Fruit fly (Drosophila melanogaster) whole organism: ENCODE data around the gene Polr3D.

Source experiments
- CG8478 ChIP-seq: fragments of >200 bp; optimal IDR thresholded peaks from 2 replicates; lab custom pipeline; 2018; ENCODE audit warnings: inconsistent platforms
- Dll ChIP-seq: fragments of >200 bp; optimal IDR thresholded peaks from 2 replicates; lab custom pipeline; 2017
- EcR ChIP-seq, 2 experiments: fragments of >200 bp; optimal IDR thresholded peaks; 2 replicates each; lab custom pipeline; 2017; ENCODE audit warnings: missing biosample characterization in 2 of 2, missing genetic modification characterization in 2 of 2, missing genetic modification reagents in 2 of 2
- pan ChIP-seq: fragments of >200 bp; optimal IDR thresholded peaks from 2 replicates; lab custom pipeline; 2017
- psq ChIP-seq: fragments of >200 bp; optimal IDR thresholded peaks from 2 replicates; lab custom pipeline; 2017
- usp ChIP-seq: fragments of >200 bp; optimal IDR thresholded peaks from 2 replicates; lab custom pipeline; 2017; ENCODE audit warnings: missing biosample characterization, missing genetic modification characterization, mixed read lengths

The Polr3D gene

dm6 chr3L:18114038-18114926, 4.9 kb upstream of the Polr3D start:
- TF ChIP-seq EcR (GFP tag; optimal IDR thresholded peaks at IDR 0.05; lab: Kevin White, UChicago) (no peak), psq (lab: Kevin White, UChicago) (no peak), pan (lab: Kevin White, UChicago) (no peak), Dll (lab: Kevin White, UChicago) (no peak), CG8478 (no peak), usp (GFP tag; lab: Kevin White, UChicago) (no peak)

DNA sequence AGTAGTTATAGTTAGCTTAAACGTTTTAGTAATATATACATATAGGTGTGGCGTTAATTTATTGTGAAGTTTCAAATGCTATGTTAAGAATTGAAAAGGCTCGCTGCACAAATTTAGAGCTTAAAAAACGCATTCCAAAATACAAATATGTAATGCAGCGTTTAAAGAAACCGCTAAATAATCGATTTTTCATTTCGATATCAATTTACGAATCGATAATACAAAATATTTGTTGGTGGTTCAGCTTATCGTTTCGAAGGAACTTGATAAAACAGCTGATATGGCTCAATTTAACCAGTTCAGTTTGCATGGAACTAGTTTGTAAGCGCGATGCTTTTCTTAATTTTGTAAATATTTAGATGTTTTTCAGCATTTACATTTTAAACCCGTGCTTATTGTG, 3.3 kb upstream of the Polr3D start, which contains the start of the genes CG32195 and CG7341:
Gene CG32195, plus strand, starts transcription at position 291 of the 400 bp plus-strand sequence.
Gene CG7341, plus strand, starts transcription at position 291 of the 400 bp plus-strand sequence.
- no peak for TF ChIP-seq usp (GFP tag; lab: Kevin White, UChicago)
- TF ChIP-seq pan (lab: Kevin White, UChicago), result no peak
- no peak for TF ChIP-seq CG8478
- TF ChIP-seq psq (lab: Kevin White, UChicago), result no peak
- no peak for TF ChIP-seq EcR (GFP tag; optimal IDR thresholded peaks at IDR 0.05; lab: Kevin White, UChicago)
- TF ChIP-seq Dll (lab: Kevin White, UChicago), result no peak

dm6 chr3L:18106021-18106944, 3.1 kb downstream of the Polr3D start, which contains the start of the genes CG13698 and mRpS26:
CG13698 (minus strand) TSS chr3L:18106149.
mRpS26 (plus strand) TSS chr3L:18106579.
- TF ChIP-seq psq (lab: Kevin White, UChicago), result no peak

dm6 chr3L:18105343-18106020, 3.9 kb downstream of the Polr3D start:
- TF ChIP-seq usp (GFP tag; lab: Kevin White, UChicago), result no peak
- no peak for TF ChIP-seq EcR (GFP tag; optimal IDR thresholded peaks at IDR 0.05; lab: Kevin White, UChicago)
- no peak for TF ChIP-seq CG8478
- no peak for TF ChIP-seq psq (lab: Kevin White, UChicago)
- no peak for TF ChIP-seq Dll (lab: Kevin White, UChicago)
- TF ChIP-seq pan (lab: Kevin White, UChicago), result no peak

DNA sequence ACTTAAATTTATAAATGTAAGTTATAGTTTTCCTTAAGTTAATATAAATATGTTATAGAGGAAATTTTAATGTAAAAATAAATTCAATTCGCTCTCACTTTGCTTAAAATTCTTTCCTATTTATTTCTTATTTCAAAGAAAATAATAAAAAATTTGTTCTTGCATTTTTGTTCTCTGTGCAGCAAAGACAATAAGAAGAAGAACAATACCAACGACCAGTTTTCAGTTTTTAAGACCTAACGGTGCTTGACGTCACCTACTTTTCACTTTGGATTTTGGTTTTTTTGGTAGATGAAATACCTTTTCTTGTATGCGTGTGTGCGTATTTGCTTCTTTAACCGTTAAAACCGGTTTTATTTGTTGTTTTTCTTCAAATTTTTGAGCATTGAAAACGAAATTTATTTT, 7.2 kb downstream of the Polr3D start:
- TF ChIP-seq Dll (lab: Kevin White, UChicago) (no peak), CG8478 (no peak), EcR (GFP tag; optimal IDR thresholded peaks at IDR 0.05; lab: Kevin White, UChicago) (no peak), pan (lab: Kevin White, UChicago) (no peak), usp (GFP tag; lab: Kevin White, UChicago) (no peak)

- TF ChIP-seq psq (lab: Kevin White, UChicago) (no peak), usp (GFP tag; lab: Kevin White, UChicago) (no peak), pan (lab: Kevin White, UChicago) (no peak), CG8478 (no peak)
Observed at dm6 chr3L:18101421-18101996, 7.9 kb downstream of the Polr3D start.

DNA sequence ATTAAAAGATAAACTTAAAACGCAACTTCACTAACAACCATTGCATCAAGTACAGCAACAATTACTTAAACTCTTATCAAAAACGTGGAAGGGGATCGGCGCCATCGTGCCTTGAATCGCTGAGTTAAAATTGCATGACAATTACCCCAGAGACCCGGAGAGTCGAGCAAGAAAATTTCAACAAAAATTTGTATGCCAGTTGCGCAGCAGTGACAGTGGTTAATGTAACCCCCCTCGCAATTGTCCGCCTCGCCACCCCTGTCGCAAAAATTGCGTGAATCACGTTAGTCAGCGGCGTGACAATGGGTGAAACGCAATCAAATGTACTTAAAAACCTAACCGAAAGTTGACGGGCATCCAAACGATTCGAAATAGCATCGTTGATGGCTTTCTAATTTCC, 9.7 kb downstream of the Polr3D start:
- TF ChIP-seq CG8478, result no peak
- TF ChIP-seq pan (lab: Kevin White, UChicago), result no peak
- no peak for TF ChIP-seq Dll (lab: Kevin White, UChicago)
- TF ChIP-seq usp (GFP tag; lab: Kevin White, UChicago), result no peak
- TF ChIP-seq psq (lab: Kevin White, UChicago), result no peak
- TF ChIP-seq EcR (GFP tag; optimal IDR thresholded peaks at IDR 0.05; lab: Kevin White, UChicago), result no peak

dm6 chr3L:18096726-18097125, 12.6 kb downstream of the Polr3D start:
- TF ChIP-seq psq (lab: Kevin White, UChicago) (no peak), CG8478 (no peak), EcR (GFP tag; optimal IDR thresholded peaks at IDR 0.05; lab: Kevin White, UChicago) (no peak), pan (lab: Kevin White, UChicago) (no peak), usp (GFP tag; lab: Kevin White, UChicago) (no peak), Dll (lab: Kevin White, UChicago) (no peak)

- TF ChIP-seq usp (GFP tag; lab: Kevin White, UChicago) (no peak), pan (lab: Kevin White, UChicago) (no peak), Dll (lab: Kevin White, UChicago) (no peak), CG8478 (no peak), EcR (GFP tag; optimal IDR thresholded peaks at IDR 0.05; lab: Kevin White, UChicago) (no peak), psq (lab: Kevin White, UChicago) (no peak)
Observed at dm6 chr3L:18093875-18094274, 15.5 kb downstream of the Polr3D start.

DNA sequence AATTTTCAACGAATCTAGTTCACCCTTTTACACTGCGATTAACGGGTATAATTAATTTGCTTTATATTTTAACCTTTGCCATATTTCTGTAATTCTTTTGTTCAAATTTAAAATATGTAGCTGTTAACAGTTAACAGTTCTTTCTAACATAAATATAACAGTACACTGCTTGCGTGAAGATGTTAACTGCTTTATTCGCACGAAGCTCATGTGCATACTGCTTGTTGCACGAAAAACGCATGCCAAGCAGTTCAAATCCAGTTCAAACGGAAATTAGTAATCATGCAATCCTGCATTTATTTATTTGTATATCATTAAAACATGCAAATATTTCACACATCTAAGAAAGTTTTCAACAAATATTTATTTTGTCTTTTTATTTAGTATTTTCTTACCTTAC, 21.3 kb downstream of the Polr3D start:
- TF ChIP-seq Dll (lab: Kevin White, UChicago) (no peak), psq (lab: Kevin White, UChicago) (no peak), usp (GFP tag; lab: Kevin White, UChicago) (no peak), CG8478 (no peak)
